Worm (Caenorhabditis elegans) whole organism, midembryonic: ENCODE measurements around the gene hnd-1.

Source experiments
- T22C8.4 ChIP-seq: fragments of 200-800 bp; sonication (Bioruptor generic); IDR thresholded peaks from 2 replicates; pipeline ENCODE4 v1.3.6; 2022; ENCODE audit warnings: missing genetic modification characterization, missing compliant biosample characterization
- cog-1 ChIP-seq: sonication (generic microtip); optimal IDR thresholded peaks from 2 replicates; lab custom pipeline; 2016; ENCODE audit warnings: missing genetic modification characterization, missing compliant biosample characterization
- flt-1 ChIP-seq: fragments of 200-800 bp; sonication (Bioruptor generic); IDR thresholded peaks from 2 replicates; pipeline ENCODE4 v1.3.6; 2022; ENCODE audit warnings: missing genetic modification characterization, missing compliant biosample characterization
- klf-2 ChIP-seq: fragments of 200-800 bp; sonication (Bioruptor generic); conservative IDR thresholded peaks from 2 replicates; pipeline ENCODE4 v1.3.6; 2022; ENCODE audit warnings: missing genetic modification reagents, missing genetic modification characterization, missing compliant biosample characterization
- med-1 ChIP-seq: sonication (generic microtip); optimal IDR thresholded peaks from 2 replicates; lab custom pipeline; 2017; ENCODE audit warnings: missing genetic modification characterization, mild to moderate bottlenecking, missing compliant biosample characterization, antibody characterized with exemption, missing genetic modification reagents; ENCODE audit not compliant: insufficient read depth
- ref-1 ChIP-seq: fragments of 200-800 bp; sonication (Bioruptor generic); conservative IDR thresholded peaks from 2 replicates; pipeline ENCODE4 v1.3.6; 2022; ENCODE audit warnings: missing genetic modification reagents, missing genetic modification characterization, missing compliant biosample characterization
- tab-1 ChIP-seq: fragments of 200-800 bp; sonication (Bioruptor generic); IDR thresholded peaks from 2 replicates; pipeline ENCODE4 v1.3.6; 2022; ENCODE audit warnings: missing genetic modification characterization, missing compliant biosample characterization
- ztf-29 ChIP-seq: fragments of 200-800 bp; sonication (Bioruptor generic); IDR thresholded peaks from 2 replicates; pipeline ENCODE4 v1.3.6; 2022; ENCODE audit warnings: missing genetic modification reagents, missing genetic modification characterization, missing compliant biosample characterization

- TF ChIP-seq flt-1 (GFP tag; lab: Robert Waterston, UW): no peak
- no peak for TF ChIP-seq klf-2 (GFP tag; lab: Robert Waterston, UW)
- TF ChIP-seq cog-1: no peak
- no peak for TF ChIP-seq ztf-29 (GFP tag; lab: Robert Waterston, UW)
- no peak for TF ChIP-seq tab-1 (GFP tag; lab: Robert Waterston, UW)
- no peak for TF ChIP-seq med-1
- TF ChIP-seq ref-1 (GFP tag; lab: Robert Waterston, UW): no peak
- no peak for TF ChIP-seq T22C8.4
Measured at ce11 chrX:11716463-11716960, 32.2 kb downstream of the hnd-1 start, which contains the start of gene C44C10.9.
